Fruit fly (Drosophila melanogaster) whole organism, embryonic: Measurements from ENCODE around the gene CG6785.

ENCODE experiments used
- BEAF-32 ChIP-seq: fragments of 200-800 bp; sonication (Bioruptor generic); optimal IDR thresholded peaks from 3 replicates; lab custom pipeline; 2017; ENCODE audit warnings: missing biosample characterization, missing genetic modification characterization, mild to moderate bottlenecking, moderate library complexity, missing genetic modification reagents
- BtbVII ChIP-seq: fragments of 200-800 bp; sonication (Bioruptor generic); optimal IDR thresholded peaks from 3 replicates; lab custom pipeline; 2017; ENCODE audit warnings: missing biosample characterization, mild to moderate bottlenecking, missing genetic modification characterization
- CG12299 ChIP-seq: fragments of 200-800 bp; sonication (Bioruptor generic); optimal IDR thresholded peaks from 2 replicates; lab custom pipeline; 2018; ENCODE audit warnings: missing biosample characterization, mild to moderate bottlenecking, missing genetic modification characterization
- CG13287 ChIP-seq: fragments of 200-800 bp; sonication (Bioruptor generic); IDR thresholded peaks from 2 replicates; pipeline ENCODE4 v1.3.6; 2022; ENCODE audit warnings: missing biosample characterization, missing genetic modification characterization; ENCODE audit not compliant: partially characterized antibody
- CG13624 ChIP-seq: fragments of 200-800 bp; sonication (Bioruptor generic); optimal IDR thresholded peaks from 2 replicates; lab custom pipeline; 2016; ENCODE audit warnings: missing biosample characterization, missing genetic modification characterization
- CG13775 ChIP-seq: fragments of 200-800 bp; sonication (Bioruptor generic); optimal IDR thresholded peaks from 3 replicates; lab custom pipeline; 2017; ENCODE audit warnings: missing biosample characterization, mild to moderate bottlenecking, missing genetic modification characterization
- CG15479 ChIP-seq: fragments of 200-800 bp; sonication (Bioruptor generic); optimal IDR thresholded peaks from 3 replicates; lab custom pipeline; 2019; ENCODE audit warnings: missing biosample characterization, mild to moderate bottlenecking, missing genetic modification characterization, moderate library complexity
- CG15514 ChIP-seq: fragments of 200-800 bp; sonication (Bioruptor generic); optimal IDR thresholded peaks from 3 replicates; lab custom pipeline; 2017; ENCODE audit warnings: missing biosample characterization, missing genetic modification characterization, mild to moderate bottlenecking, moderate library complexity, missing genetic modification reagents
- CG30020 ChIP-seq: fragments of 200-800 bp; optimal IDR thresholded peaks from 2 replicates; lab custom pipeline; 2019; ENCODE audit warnings: missing biosample characterization, mild to moderate bottlenecking, missing genetic modification characterization, moderate library complexity
- CG32772 ChIP-seq: fragments of 200-800 bp; sonication (Bioruptor generic); IDR thresholded peaks from 2 replicates; pipeline ENCODE4 v1.3.6; 2022; ENCODE audit warnings: missing biosample characterization, missing genetic modification characterization
- CG4282 ChIP-seq: fragments of 200-800 bp; sonication (Bioruptor generic); optimal IDR thresholded peaks from 2 replicates; lab custom pipeline; 2016; ENCODE audit warnings: missing biosample characterization, missing genetic modification characterization
- CG4617 ChIP-seq: fragments of 200-800 bp; sonication (Bioruptor generic); optimal IDR thresholded peaks from 3 replicates; lab custom pipeline; 2016; ENCODE audit warnings: missing biosample characterization, missing genetic modification characterization, borderline replicate concordance
- CG8359 ChIP-seq: fragments of 200-800 bp; sonication (Bioruptor generic); optimal IDR thresholded peaks from 2 replicates; lab custom pipeline; 2017; ENCODE audit warnings: missing biosample characterization, mild to moderate bottlenecking, missing genetic modification characterization, borderline replicate concordance
- CG9215 ChIP-seq: fragments of 200-800 bp; sonication (Bioruptor generic); IDR thresholded peaks from 2 replicates; pipeline ENCODE4 v1.3.6; 2022; ENCODE audit warnings: missing biosample characterization, missing genetic modification characterization
- D19A ChIP-seq: fragments of 200-800 bp; optimal IDR thresholded peaks from 3 replicates; lab custom pipeline; 2019; ENCODE audit warnings: missing biosample characterization, mild to moderate bottlenecking, missing genetic modification characterization, moderate library complexity
- Drgx ChIP-seq: fragments of 200-800 bp; sonication (Bioruptor generic); IDR thresholded peaks from 2 replicates; pipeline ENCODE4 v1.3.6; 2022; ENCODE audit warnings: missing biosample characterization, missing genetic modification characterization
- Eip74EF ChIP-seq, 2 experiments: fragments of 200-800 bp in 1 of 2; fragments of >200 bp in 1 of 2; sonication (Bioruptor generic) in 1 of 2; optimal IDR thresholded peaks; 2 replicates each; lab custom pipeline; 2017 to 2019; ENCODE audit warnings: missing biosample characterization in 2 of 2, missing genetic modification characterization in 2 of 2, mild to moderate bottlenecking in 1 of 2, moderate library complexity in 1 of 2
- Ets65A ChIP-seq: fragments of 200-800 bp; sonication (Bioruptor generic); peaks from one replicate; lab custom pipeline; 2016; ENCODE audit warnings: missing biosample characterization, missing genetic modification characterization
- Gsc ChIP-seq: fragments of 200-800 bp; sonication (Bioruptor generic); IDR thresholded peaks from 2 replicates; pipeline ENCODE4 v1.3.6; 2022; ENCODE audit warnings: missing biosample characterization, missing genetic modification characterization
- H2.0 ChIP-seq: fragments of 200-800 bp; sonication (Bioruptor generic); IDR thresholded peaks from 2 replicates; pipeline ENCODE4 v1.3.6; 2022; ENCODE audit warnings: missing biosample characterization, missing genetic modification characterization
- Max ChIP-seq: fragments of 200-800 bp; sonication (Bioruptor generic); optimal IDR thresholded peaks from 2 replicates; lab custom pipeline; 2016; ENCODE audit warnings: missing biosample characterization, mild to moderate bottlenecking, missing genetic modification characterization
- Opbp ChIP-seq: fragments of 200-800 bp; sonication (Bioruptor generic); IDR thresholded peaks from 3 replicates; pipeline ENCODE4 v1.3.6; 2022; ENCODE audit warnings: missing biosample characterization, missing genetic modification characterization; ENCODE audit not compliant: partially characterized antibody
- Six4 ChIP-seq: fragments of 200-800 bp; sonication (Bioruptor generic); optimal IDR thresholded peaks from 2 replicates; lab custom pipeline; 2016; ENCODE audit warnings: missing biosample characterization, missing genetic modification characterization
- Sry-δ ChIP-seq: fragments of 200-800 bp; sonication (Bioruptor generic); optimal IDR thresholded peaks from 2 replicates; lab custom pipeline; 2016; ENCODE audit warnings: missing biosample characterization, missing genetic modification characterization
- Stat92E ChIP-seq, 3 experiments: fragments of >200 bp in 2 of 3; fragments of 200-800 bp in 1 of 3; sonication (Bioruptor generic) in 1 of 3; optimal IDR thresholded peaks; 2 replicates each; lab custom pipeline; 2017 to 2019; ENCODE audit warnings: missing biosample characterization in 3 of 3, missing genetic modification characterization in 3 of 3, mild to moderate bottlenecking in 1 of 3, moderate library complexity in 1 of 3
- Trl ChIP-seq, 3 experiments: fragments of >200 bp in 2 of 3; fragments of 200-800 bp in 1 of 3; sonication (Bioruptor generic) in 1 of 3; optimal IDR thresholded peaks; 2 replicates in 1 of 3; 3 replicates in 2 of 3; lab custom pipeline; 2016 to 2017; ENCODE audit warnings: missing biosample characterization in 1 of 3, missing genetic modification characterization in 1 of 3
- YL-1 ChIP-seq: fragments of 200-800 bp; sonication (Bioruptor generic); optimal IDR thresholded peaks from 3 replicates; lab custom pipeline; 2017; ENCODE audit warnings: missing biosample characterization, mild to moderate bottlenecking, missing genetic modification characterization
- bowl ChIP-seq: fragments of 200-800 bp; sonication (Bioruptor generic); IDR thresholded peaks from 2 replicates; pipeline ENCODE4 v1.3.6; 2022; ENCODE audit warnings: missing biosample characterization, missing genetic modification characterization
- eve ChIP-seq, 2 experiments: fragments of >200 bp; optimal IDR thresholded peaks; 2 replicates each; lab custom pipeline; 2017; ENCODE audit warnings: missing biosample characterization in 2 of 2, missing genetic modification characterization in 2 of 2
- her ChIP-seq: fragments of 200-800 bp; sonication (Bioruptor generic); optimal IDR thresholded peaks from 2 replicates; lab custom pipeline; 2016; ENCODE audit warnings: missing biosample characterization, missing genetic modification characterization
- kni ChIP-seq: fragments of 200-800 bp; sonication (Bioruptor generic); optimal IDR thresholded peaks from 3 replicates; lab custom pipeline; 2017; ENCODE audit warnings: mild to moderate bottlenecking, missing biosample characterization, missing genetic modification reagents, missing genetic modification characterization
- pb ChIP-seq: fragments of 200-800 bp; sonication (Bioruptor generic); optimal IDR thresholded peaks from 3 replicates; lab custom pipeline; 2016; ENCODE audit warnings: missing biosample characterization, missing genetic modification characterization
- pum ChIP-seq: fragments of 200-800 bp; sonication (Bioruptor generic); optimal IDR thresholded peaks from 2 replicates; lab custom pipeline; 2016; ENCODE audit warnings: missing biosample characterization, missing genetic modification characterization
- rib ChIP-seq: fragments of 200-800 bp; sonication (Bioruptor generic); IDR thresholded peaks from 2 replicates; pipeline ENCODE4 v1.3.6; 2022; ENCODE audit warnings: missing biosample characterization, missing genetic modification characterization
- ro ChIP-seq: fragments of 200-800 bp; sonication (Bioruptor generic); IDR thresholded peaks from 2 replicates; pipeline ENCODE4 v1.3.6; 2022; ENCODE audit warnings: missing biosample characterization, missing genetic modification characterization
- sens-2 ChIP-seq: fragments of 200-800 bp; sonication (Bioruptor generic); IDR thresholded peaks from 2 replicates; pipeline ENCODE4 v1.3.6; 2022; ENCODE audit warnings: missing biosample characterization, missing genetic modification characterization
- tgo ChIP-seq: fragments of 200-800 bp; sonication (Bioruptor generic); IDR thresholded peaks from 3 replicates; pipeline ENCODE4 v1.3.6; 2022; ENCODE audit warnings: missing biosample characterization, missing genetic modification characterization
- tll ChIP-seq, 2 experiments: fragments of 200-800 bp in 1 of 2; fragments of >200 bp in 1 of 2; sonication (Bioruptor generic) in 1 of 2; optimal IDR thresholded peaks; 2 replicates each; lab custom pipeline; 2017 to 2019; ENCODE audit warnings: missing biosample characterization in 2 of 2, missing genetic modification characterization in 2 of 2, mild to moderate bottlenecking in 1 of 2, moderate library complexity in 1 of 2
- toy ChIP-seq: fragments of 200-800 bp; sonication (Bioruptor generic); IDR thresholded peaks from 2 replicates; pipeline ENCODE4 v1.3.6; 2022; ENCODE audit warnings: missing biosample characterization, missing genetic modification characterization

CG6785 gene

DNA sequence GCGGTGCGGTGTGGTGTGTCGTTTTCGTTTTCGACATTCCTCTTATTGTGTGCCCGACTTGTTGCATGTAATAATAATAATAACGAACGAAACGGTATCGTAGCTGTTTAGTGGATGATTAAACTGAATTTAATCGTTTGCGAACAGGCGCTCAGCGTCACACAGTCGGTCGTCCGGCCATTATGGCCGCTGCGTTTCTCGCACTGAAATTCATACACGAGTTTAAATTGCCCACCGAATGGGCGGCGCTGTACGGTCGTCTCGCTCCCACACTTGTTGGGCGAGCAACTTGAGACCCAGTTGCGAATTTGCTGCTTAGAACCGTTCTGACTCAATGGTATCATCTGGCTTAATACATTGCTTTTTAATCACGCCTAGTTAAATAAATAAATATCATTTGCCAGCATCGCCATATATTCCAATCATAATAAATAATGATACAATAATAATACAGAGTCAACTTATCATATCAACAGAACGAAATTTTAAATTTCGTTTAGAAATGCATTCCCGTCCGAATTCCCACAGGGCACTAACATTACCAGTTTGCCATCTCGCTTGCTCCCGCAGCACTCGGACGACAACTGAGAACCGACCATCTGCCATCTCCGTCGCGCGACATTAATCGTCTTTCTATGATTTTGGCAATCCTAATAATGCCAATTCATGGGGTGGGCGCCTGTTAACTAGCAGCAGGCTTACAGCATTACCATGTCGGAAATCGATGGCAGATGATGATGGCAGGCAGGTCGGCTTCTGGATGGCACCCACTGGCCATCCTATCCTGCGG, 33.9 kb downstream of the CG6785 start (continued):
- TF ChIP-seq CG9215 (GFP tag; lab: Robert Waterston, UW) (no peak), pb (no peak), rib (GFP tag; lab: Robert Waterston, UW) (no peak), kni (GFP tag; lab: Kevin White, UChicago) (no peak), Stat92E (GFP tag; optimal IDR thresholded peaks at IDR 0.05; lab: Kevin White, UChicago) (no peak), BEAF-32 (GFP tag; lab: Kevin White, UChicago) (peak; percentile 20), D19A (tag; lab: Kevin White, UChicago) (peak; percentile 83), Six4 (GFP tag; lab: Kevin White, UChicago) (peak; percentile 79), sens-2 (GFP tag; lab: Robert Waterston, UW) (no peak), Opbp (no peak), BtbVII (GFP tag; lab: Kevin White, UChicago) (peak; percentile 91), Sry-δ (no peak), Drgx (GFP tag; lab: Robert Waterston, UW) (no peak), Trl (optimal IDR thresholded peaks at IDR 0.05; lab: Kevin White, UChicago) (no peak), Trl (GFP tag; optimal IDR thresholded peaks at IDR 0.05; lab: Kevin White, UChicago) (peak; percentile 38), CG30020 (tag; lab: Kevin White, UChicago) (peak; percentile 74), Gsc (GFP tag; lab: Robert Waterston, UW) (no peak), bowl (GFP tag; lab: Robert Waterston, UW) (no peak), toy (no peak), Ets65A (peak; percentile 93), tll (GFP tag; optimal IDR thresholded peaks at IDR 0.05; lab: Kevin White, UChicago) (peak in 1 of 2 experiments; percentile 91), CG32772 (no peak), CG12299 (tag; lab: Kevin White, UChicago) (peak; percentile 91), tgo (GFP tag; lab: Robert Waterston, UW) (no peak), CG15514 (GFP tag; lab: Kevin White, UChicago) (peak; percentile 86), CG13775 (GFP tag; lab: Kevin White, UChicago) (peak; percentile 87), CG8359 (GFP tag; lab: Kevin White, UChicago) (peak; percentile 77), YL-1 (GFP tag; lab: Kevin White, UChicago) (peak; percentile 77), Eip74EF (GFP tag; optimal IDR thresholded peaks at IDR 0.05; lab: Kevin White, UChicago) (peak in 1 of 2 experiments; percentile 26), her (no peak), ro (GFP tag; lab: Robert Waterston, UW) (no peak), CG15479 (GFP tag; lab: Kevin White, UChicago) (no peak), eve (GFP tag; optimal IDR thresholded peaks at IDR 0.05; lab: Kevin White, UChicago) (no peak), pum (GFP tag; lab: Kevin White, UChicago) (peak; percentile 67), CG4617 (GFP tag; lab: Kevin White, UChicago) (peak; percentile 82), CG13287 (GFP tag; lab: Robert Waterston, UW) (no peak), CG4282 (no peak), CG13624 (GFP tag; lab: Kevin White, UChicago) (peak; percentile 16), H2.0 (GFP tag; lab: Robert Waterston, UW) (no peak), Max (peak; percentile 84)
